Worm (Caenorhabditis elegans): ENCODE data around the gene Y46G5A.23.

Y46G5A.23 gene

ce11 chrII:12787831-12788248 lies 40.9 kb downstream of the Y46G5A.23 start, which contains the start of gene alkb-7 (continued):
- TF ChIP-seq ztf-26 (tag; optimal IDR thresholded peaks at IDR 0.05) (no peak), Y79H2A.3 (GFP tag; conservative IDR thresholded peaks at IDR 0.05) (no peak), ama-1 (optimal IDR thresholded peaks at IDR 0.05) (no peak), ama-1 (GFP tag; optimal IDR thresholded peaks at IDR 0.05) (peak; percentile 8 to 70), bed-1 (GFP tag; IDR thresholded peaks at IDR 0.05) (no peak), K12H6.12 (tag; optimal IDR thresholded peaks at IDR 0.05) (no peak), D2030.7 (GFP tag; IDR thresholded peaks at IDR 0.05) (no peak), rpc-1 (optimal IDR thresholded peaks at IDR 0.05) (no peak), rpc-1 (tag; optimal IDR thresholded peaks at IDR 0.05) (no peak), sea-2 (GFP tag; IDR thresholded peaks at IDR 0.05) (no peak), T26A5.8 (tag; optimal IDR thresholded peaks at IDR 0.05) (no peak), T07F8.4 (tag; optimal IDR thresholded peaks at IDR 0.05) (no peak), fkh-3 (tag; optimal IDR thresholded peaks at IDR 0.05) (no peak), ZK185.1 (tag; optimal IDR thresholded peaks at IDR 0.05; ENCODE audit: poor library complexity, severe bottlenecking) (no peak), ceh-40 (GFP tag; IDR thresholded peaks at IDR 0.05) (no peak), die-1 (tag; optimal IDR thresholded peaks at IDR 0.05) (no peak), dpl-1 (GFP tag; optimal IDR thresholded peaks at IDR 0.05) (no peak), bed-2 (GFP tag; IDR thresholded peaks at IDR 0.05) (no peak), snpc-1.1 (tag; optimal IDR thresholded peaks at IDR 0.05; ENCODE audit: insufficient read depth) (no peak), cebp-2 (GFP tag; IDR thresholded peaks at IDR 0.05) (0 out of 2 replicates have a peak, but pooled peaks have one; percentile 26), somi-1 (GFP tag; optimal IDR thresholded peaks at IDR 0.05) (peak; percentile 30), madf-10 (tag; optimal IDR thresholded peaks at IDR 0.05) (no peak), F57A8.1 (GFP tag; optimal IDR thresholded peaks at IDR 0.05) (no peak), B0261.1 (tag; optimal IDR thresholded peaks at IDR 0.05) (no peak), nfya-2 (GFP tag; IDR thresholded peaks at IDR 0.05) (no peak), F22D6.2 (tag; optimal IDR thresholded peaks at IDR 0.05) (no peak), gei-17 (GFP tag; optimal IDR thresholded peaks at IDR 0.05) (no peak), ztf-28 (GFP tag; IDR thresholded peaks at IDR 0.05) (no peak), let-607 (tag; optimal IDR thresholded peaks at IDR 0.05) (no peak), sdz-38 (tag; optimal IDR thresholded peaks at IDR 0.05) (no peak), aptf-3 (GFP tag; IDR thresholded peaks at IDR 0.05) (no peak), B0336.3 (GFP tag; IDR thresholded peaks at IDR 0.05) (peak; percentile 59; the same call in 1 of the 2 replicates), pha-4 (tag; optimal IDR thresholded peaks at IDR 0.05) (no peak), athp-1 (tag; optimal IDR thresholded peaks at IDR 0.05) (peak; percentile 3), tbp1 (GFP tag; optimal IDR thresholded peaks at IDR 0.05) (peak; percentile 6), Y56A3A.18 (GFP tag; IDR thresholded peaks at IDR 0.05) (no peak), lsy-27 (tag; optimal IDR thresholded peaks at IDR 0.05; ENCODE audit: borderline replicate concordance, insufficient read depth) (no peak), ceh-91 (GFP tag; IDR thresholded peaks at IDR 0.05) (0 out of 2 replicates have a peak, but pooled peaks have one; percentile 34), lin-54 (GFP tag; optimal IDR thresholded peaks at IDR 0.05) (peak; percentile 40), pbrm-1 (GFP tag; IDR thresholded peaks at IDR 0.05) (no peak; the same call in none of the 2 replicates), attf-3 (GFP tag; conservative IDR thresholded peaks at IDR 0.05) (no peak), Y67H2A.10 (GFP tag; conservative IDR thresholded peaks at IDR 0.05) (no peak), chd-7 (tag; optimal IDR thresholded peaks at IDR 0.05) (peak; percentile 49), madf-8 (GFP tag; conservative IDR thresholded peaks at IDR 0.05) (no peak), nfya-1 (tag; optimal IDR thresholded peaks at IDR 0.05; ENCODE audit: borderline replicate concordance, insufficient read depth) (no peak), F52B5.7 (tag; optimal IDR thresholded peaks at IDR 0.05) (peak; percentile 27), ztf-6 (GFP tag; IDR thresholded peaks at IDR 0.05) (no peak), F23B12.7 (tag; optimal IDR thresholded peaks at IDR 0.05; ENCODE audit: insufficient read depth) (no peak), egl-18 (GFP tag; IDR thresholded peaks at IDR 0.05) (no peak), lin-26 (GFP tag; IDR thresholded peaks at IDR 0.05) (no peak)
